Worm (Caenorhabditis elegans): ENCODE data around the gene F53H1.4.

Gene F53H1.4

DNA sequence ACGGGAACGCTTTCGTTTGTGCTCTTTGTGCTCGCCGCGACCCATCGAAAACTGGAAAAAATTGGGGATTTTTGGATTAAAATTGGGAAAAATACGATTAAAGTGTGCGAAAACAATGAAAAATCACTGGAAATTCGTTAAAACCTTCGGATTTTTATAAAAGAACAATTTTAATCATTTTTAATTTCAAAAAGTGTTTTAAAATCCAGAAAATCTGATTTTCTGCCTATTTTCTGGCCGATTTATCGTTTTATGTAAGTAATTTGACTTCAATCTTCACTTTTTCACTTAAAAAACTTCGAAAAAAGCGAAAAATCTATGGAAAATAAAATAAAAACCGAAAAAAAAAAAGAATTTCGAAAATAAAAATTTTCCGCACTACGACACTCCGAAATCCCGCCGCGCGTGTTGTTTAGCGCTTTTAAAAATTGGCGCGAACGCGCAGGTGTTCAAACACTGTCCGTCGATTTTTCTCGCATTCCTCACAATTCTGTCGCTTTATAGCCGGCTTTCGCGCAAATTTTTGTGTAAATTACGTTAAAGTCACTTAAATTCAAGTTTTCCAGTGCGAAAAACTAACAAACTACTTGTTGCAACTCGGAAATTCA is at the start of gene F53H1.4, which contains the start of gene ddx-46:
Gene F53H1.4 (plus strand): TSS at position 567 of the 608 bp plus-strand sequence.
Gene ddx-46 (minus strand): TSS at position 51 of the 608 bp plus-strand sequence.
- no peak for TF ChIP-seq ekl-4 (GFP tag; IDR thresholded peaks at IDR 0.05)
- TF ChIP-seq Y53F4B.3 (GFP tag; IDR thresholded peaks at IDR 0.05): no peak
- TF ChIP-seq tlf-1 (GFP tag; optimal IDR thresholded peaks at IDR 0.05): no peak
- TF ChIP-seq atf-7 (tag; optimal IDR thresholded peaks at IDR 0.05): no peak
- peak; percentile 74 for TF ChIP-seq lin-54 (GFP tag; optimal IDR thresholded peaks at IDR 0.05)
- no peak for TF ChIP-seq hrde-1 (tag; optimal IDR thresholded peaks at IDR 0.05; ENCODE audit: borderline replicate concordance)
- TF ChIP-seq ceh-40 (GFP tag; IDR thresholded peaks at IDR 0.05): no peak
- TF ChIP-seq gei-17 (GFP tag; optimal IDR thresholded peaks at IDR 0.05): no peak
- peak; percentile 99 for TF ChIP-seq attf-3 (GFP tag; conservative IDR thresholded peaks at IDR 0.05)
- no peak for TF ChIP-seq egl-44 (GFP tag; IDR thresholded peaks at IDR 0.05)
- TF ChIP-seq attf-6 (GFP tag; IDR thresholded peaks at IDR 0.05): no peak
- no peak for TF ChIP-seq zfh-2 (GFP tag; conservative IDR thresholded peaks at IDR 0.05)
- TF ChIP-seq rpc-1 (optimal IDR thresholded peaks at IDR 0.05): no peak
- TF ChIP-seq rpc-1 (tag; optimal IDR thresholded peaks at IDR 0.05): no peak
- no peak for TF ChIP-seq ceh-27 (GFP tag; optimal IDR thresholded peaks at IDR 0.05)
- TF ChIP-seq mcd-1 (GFP tag; IDR thresholded peaks at IDR 0.05): peak; percentile 77
- peak; percentile 61 for TF ChIP-seq dpl-1 (GFP tag; optimal IDR thresholded peaks at IDR 0.05)
- TF ChIP-seq ztf-26 (tag; optimal IDR thresholded peaks at IDR 0.05): no peak
- TF ChIP-seq F22D6.2 (tag; optimal IDR thresholded peaks at IDR 0.05): no peak
- no peak for TF ChIP-seq let-607 (tag; optimal IDR thresholded peaks at IDR 0.05)
- TF ChIP-seq T07F8.4 (tag; optimal IDR thresholded peaks at IDR 0.05): no peak
- no peak for TF ChIP-seq hlh-26 (GFP tag; conservative IDR thresholded peaks at IDR 0.05)
- no peak for TF ChIP-seq K12H6.12 (tag; optimal IDR thresholded peaks at IDR 0.05)
- no peak for TF ChIP-seq snpc-1.1 (tag; optimal IDR thresholded peaks at IDR 0.05; ENCODE audit: insufficient read depth)
- TF ChIP-seq ceh-100 (GFP tag; IDR thresholded peaks at IDR 0.05): no peak
- no peak for TF ChIP-seq dpff-1 (tag; optimal IDR thresholded peaks at IDR 0.05)
- TF ChIP-seq Y67H2A.10 (GFP tag; conservative IDR thresholded peaks at IDR 0.05): no peak
- no peak for TF ChIP-seq F52B5.7 (tag; optimal IDR thresholded peaks at IDR 0.05)
- no peak for TF ChIP-seq egrh-3 (GFP tag; IDR thresholded peaks at IDR 0.05)
- TF ChIP-seq ztf-3 (GFP tag; optimal IDR thresholded peaks at IDR 0.05): no peak
- TF ChIP-seq ztf-18 (tag; optimal IDR thresholded peaks at IDR 0.05): no peak
- peak in 1 of 3 experiments; percentile 65 for TF ChIP-seq lin-35 (GFP tag; optimal IDR thresholded peaks at IDR 0.05)
- no peak for TF ChIP-seq B0336.3 (GFP tag; IDR thresholded peaks at IDR 0.05)
- TF ChIP-seq mxl-1 (tag; optimal IDR thresholded peaks at IDR 0.05): no peak
- 0 out of 2 replicates have a peak, but pooled peaks have one; percentile 38 for TF ChIP-seq madf-6 (GFP tag; IDR thresholded peaks at IDR 0.05)
- TF ChIP-seq Y95B8A.8 (GFP tag; IDR thresholded peaks at IDR 0.05): no peak
- no peak for TF ChIP-seq bed-1 (GFP tag; IDR thresholded peaks at IDR 0.05)
- peak; percentile 3 for TF ChIP-seq lsl-1 (GFP tag; optimal IDR thresholded peaks at IDR 0.05)
- TF ChIP-seq ztf-22 (GFP tag; optimal IDR thresholded peaks at IDR 0.05): no peak
- no peak for TF ChIP-seq ceh-58 (GFP tag; IDR thresholded peaks at IDR 0.05)
- no peak for TF ChIP-seq T26A5.8 (tag; optimal IDR thresholded peaks at IDR 0.05)
- TF ChIP-seq sdz-38 (tag; optimal IDR thresholded peaks at IDR 0.05): no peak
- no peak for TF ChIP-seq mes-4 (tag; optimal IDR thresholded peaks at IDR 0.05)
- TF ChIP-seq tbx-9 (tag; optimal IDR thresholded peaks at IDR 0.05; ENCODE audit: borderline replicate concordance): no peak
- TF ChIP-seq attf-5 (GFP tag; optimal IDR thresholded peaks at IDR 0.05): peak; percentile 16
- no peak for TF ChIP-seq hlh-12 (tag; optimal IDR thresholded peaks at IDR 0.05)
- no peak for TF ChIP-seq lsy-27 (tag; optimal IDR thresholded peaks at IDR 0.05; ENCODE audit: borderline replicate concordance, insufficient read depth)
- no peak for TF ChIP-seq nfya-2 (GFP tag; IDR thresholded peaks at IDR 0.05)
- no peak for TF ChIP-seq hmg-1.2 (GFP tag; IDR thresholded peaks at IDR 0.05)

Measured in whole organism, young adult.